Worm (Caenorhabditis elegans) whole organism, L4 larva: ENCODE measurements around the gene cest-9.2.

ENCODE experiments used
- F49E8.2 ChIP-seq: sonication (generic microtip); optimal IDR thresholded peaks from 2 replicates; lab custom pipeline; 2016; ENCODE audit warnings: missing compliant biosample characterization, mild to moderate bottlenecking, missing genetic modification characterization, borderline replicate concordance
- aha-1 ChIP-seq: fragments of 150-350 bp; peaks from one replicate; lab custom pipeline; 2014; ENCODE audit warnings: missing biosample characterization, missing genetic modification characterization
- ama-1 ChIP-seq: fragments of 150-350 bp; optimal IDR thresholded peaks from 2 replicates; lab custom pipeline; 2014; ENCODE audit warnings: inconsistent platforms, mixed read lengths
- ceh-20 ChIP-seq: fragments of 200-800 bp; sonication (Bioruptor generic); IDR thresholded peaks from 2 replicates; pipeline ENCODE4 v1.3.6; 2022; ENCODE audit warnings: missing genetic modification reagents, missing genetic modification characterization, missing compliant biosample characterization
- ceh-44 ChIP-seq: fragments of 200-800 bp; sonication (Bioruptor generic); IDR thresholded peaks from 2 replicates; pipeline ENCODE4 v1.3.6; 2022; ENCODE audit warnings: missing genetic modification reagents, missing genetic modification characterization, missing compliant biosample characterization
- ces-1 ChIP-seq: fragments of 150-350 bp; sonication (generic microtip); optimal IDR thresholded peaks from 4 replicates; lab custom pipeline; 2014; ENCODE audit warnings: missing biosample characterization, missing genetic modification reagents, missing genetic modification characterization
- dmd-6 ChIP-seq: fragments of 200-800 bp; sonication (Bioruptor generic); IDR thresholded peaks from 2 replicates; pipeline ENCODE4 v1.3.6; 2022; ENCODE audit warnings: missing genetic modification reagents, missing genetic modification characterization, missing compliant biosample characterization
- egl-43 ChIP-seq: fragments of 200-800 bp; sonication (Bioruptor generic); IDR thresholded peaks from 2 replicates; pipeline ENCODE4 v1.3.6; 2022; ENCODE audit warnings: missing genetic modification reagents, missing genetic modification characterization, missing compliant biosample characterization
- fkh-10 ChIP-seq: fragments of 150-350 bp; optimal IDR thresholded peaks from 2 replicates; lab custom pipeline; 2014; ENCODE audit warnings: missing biosample characterization, missing genetic modification reagents, missing genetic modification characterization
- hif-1 ChIP-seq, 2 experiments: sonication (generic microtip); optimal IDR thresholded peaks; 2 replicates each; lab custom pipeline; 2016 to 2017; ENCODE audit warnings: missing compliant biosample characterization in 2 of 2, missing genetic modification characterization in 2 of 2, missing genetic modification reagents in 2 of 2, missing genotype in 2 of 2, mild to moderate bottlenecking in 1 of 2
- hlh-11 ChIP-seq: fragments of 200-800 bp; sonication (Bioruptor generic); optimal IDR thresholded peaks from 2 replicates; lab custom pipeline; 2018; ENCODE audit warnings: mild to moderate bottlenecking, missing genetic modification characterization, missing compliant biosample characterization
- hlh-30 ChIP-seq: sonication (generic microtip); optimal IDR thresholded peaks from 2 replicates; lab custom pipeline; 2017; ENCODE audit warnings: antibody characterized with exemption, mild to moderate bottlenecking, missing genetic modification characterization, missing compliant biosample characterization; ENCODE audit not compliant: insufficient read depth
- lim-7 ChIP-seq: fragments of 200-800 bp; sonication (Bioruptor generic); IDR thresholded peaks from 2 replicates; pipeline ENCODE4 v1.3.6; 2022; ENCODE audit warnings: missing genetic modification characterization, missing compliant biosample characterization
- lsy-2 ChIP-seq, 2 experiments: fragments of 150-350 bp in 1 of 2; sonication (generic microtip) in 1 of 2; optimal IDR thresholded peaks; 2 replicates each; lab custom pipeline; 2014 to 2017; ENCODE audit warnings: missing biosample characterization in 2 of 2, missing genetic modification characterization in 2 of 2
- madf-9 ChIP-seq: fragments of 200-800 bp; sonication (Bioruptor generic); conservative IDR thresholded peaks from 2 replicates; pipeline ENCODE4 v1.3.6; 2022; ENCODE audit warnings: missing genetic modification reagents, missing genetic modification characterization, missing compliant biosample characterization
- mdl-1 ChIP-seq, 2 experiments: fragments of 150-350 bp in 1 of 2; sonication (generic microtip) in 1 of 2; optimal IDR thresholded peaks; 2 replicates each; lab custom pipeline; 2014 to 2017; ENCODE audit warnings: missing biosample characterization in 2 of 2, missing genetic modification characterization in 2 of 2
- mdt-29 ChIP-seq: fragments of 200-800 bp; sonication (Bioruptor generic); IDR thresholded peaks from 2 replicates; pipeline ENCODE4 v1.3.6; 2022; ENCODE audit warnings: missing genetic modification reagents, missing genetic modification characterization, missing compliant biosample characterization
- mep-1 ChIP-seq: fragments of 150-350 bp; sonication (generic microtip); optimal IDR thresholded peaks from 3 replicates; lab custom pipeline; 2014; ENCODE audit warnings: missing biosample characterization, missing genetic modification characterization
- mxl-2 ChIP-seq: fragments of 200-800 bp; sonication (Bioruptor generic); conservative IDR thresholded peaks from 2 replicates; pipeline ENCODE4 v1.3.6; 2022; ENCODE audit warnings: missing genetic modification reagents, missing genetic modification characterization, missing compliant biosample characterization
- nhr-102 ChIP-seq: sonication (generic microtip); optimal IDR thresholded peaks from 2 replicates; lab custom pipeline; 2016; ENCODE audit warnings: mild to moderate bottlenecking, missing genetic modification characterization, moderate library complexity, missing compliant biosample characterization
- nhr-11 ChIP-seq: fragments of 150-350 bp; optimal IDR thresholded peaks from 2 replicates; lab custom pipeline; 2014; ENCODE audit warnings: missing biosample characterization, missing genetic modification characterization
- nhr-48 ChIP-seq: sonication (generic microtip); optimal IDR thresholded peaks from 2 replicates; lab custom pipeline; 2016; ENCODE audit warnings: mild to moderate bottlenecking, missing genetic modification characterization, missing compliant biosample characterization
- nhr-6 ChIP-seq: fragments of 150-350 bp; optimal IDR thresholded peaks from 2 replicates; lab custom pipeline; 2014; ENCODE audit warnings: missing biosample characterization, missing genetic modification characterization
- saeg-2 ChIP-seq: fragments of 200-800 bp; sonication (Bioruptor generic); IDR thresholded peaks from 2 replicates; pipeline ENCODE4 v1.3.6; 2022; ENCODE audit warnings: missing genetic modification reagents, missing genetic modification characterization, missing compliant biosample characterization
- skn-1 ChIP-seq: fragments of 150-350 bp; optimal IDR thresholded peaks from 2 replicates; lab custom pipeline; 2014; ENCODE audit warnings: missing biosample characterization, missing genetic modification characterization
- tra-1 ChIP-seq: fragments of 200-800 bp; sonication (Bioruptor generic); IDR thresholded peaks from 2 replicates; pipeline ENCODE4 v1.3.6; 2022; ENCODE audit warnings: missing genetic modification reagents, missing genetic modification characterization, missing compliant biosample characterization
- unc-62 ChIP-seq, 3 experiments: fragments of 150-350 bp in 1 of 3; sonication (generic microtip); optimal IDR thresholded peaks in 2 of 3; peaks in 1 of 3; 1 replicate in 1 of 3; 2 replicates in 2 of 3; lab custom pipeline; 2014 to 2017; ENCODE audit warnings: missing biosample characterization in 3 of 3, missing genetic modification characterization in 3 of 3, missing genetic modification reagents in 3 of 3, missing genotype in 1 of 3
- zfp-3 ChIP-seq: fragments of 200-800 bp; sonication (Bioruptor generic); conservative IDR thresholded peaks from 2 replicates; pipeline ENCODE4 v1.3.6; 2022; ENCODE audit warnings: missing genetic modification reagents, missing genetic modification characterization, missing compliant biosample characterization
- ztf-11 ChIP-seq: fragments of 150-350 bp; optimal IDR thresholded peaks from 2 replicates; lab custom pipeline; 2014; ENCODE audit warnings: missing biosample characterization, missing genetic modification characterization

cest-9.2 gene

DNA sequence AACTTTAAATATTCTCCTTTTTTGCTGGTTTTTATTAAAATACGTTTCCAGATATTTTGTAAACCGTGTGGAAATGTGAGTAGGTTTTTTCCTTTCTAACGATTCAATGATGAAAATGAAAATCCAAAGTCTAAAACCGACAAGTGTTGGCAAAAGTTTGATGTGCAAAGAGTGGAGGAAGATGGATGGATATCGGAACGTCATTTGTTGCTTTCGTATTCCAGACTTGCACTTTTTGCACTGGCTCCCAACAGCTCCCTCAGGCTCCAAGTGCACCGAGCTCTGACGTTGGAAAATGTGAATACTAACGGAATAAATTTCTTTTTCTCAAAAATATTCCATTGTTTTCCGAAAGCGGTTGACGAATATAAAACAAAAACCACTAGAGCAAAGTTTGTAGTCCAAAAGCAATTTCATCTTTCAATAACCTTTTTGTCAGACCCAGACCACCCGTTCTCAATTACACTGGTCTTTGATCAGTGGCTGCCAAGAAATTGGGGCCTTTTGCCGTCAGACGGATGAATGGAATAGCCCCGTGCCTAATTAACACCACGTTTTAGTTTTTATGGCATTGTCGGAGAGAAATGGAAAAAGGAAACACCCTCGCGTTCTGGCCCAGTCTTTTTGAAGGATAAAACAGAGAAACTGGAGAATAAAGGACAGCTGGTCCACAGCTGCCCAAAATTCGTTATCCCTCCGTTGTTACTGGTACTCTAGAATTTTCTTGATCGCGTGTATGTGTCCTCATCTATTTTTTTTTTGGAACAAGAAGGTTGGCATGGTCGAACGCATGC, 39.0 kb upstream of the cest-9.2 start (continued):
- TF ChIP-seq ceh-44 (GFP tag; lab: Robert Waterston, UW) (no peak), madf-9 (GFP tag; lab: Robert Waterston, UW) (no peak), egl-43 (no peak), mdt-29 (GFP tag; lab: Robert Waterston, UW) (no peak), skn-1 (tag; lab: Kevin White, UChicago) (no peak), mep-1 (tag; lab: Kevin White, UChicago) (no peak), F49E8.2 (tag; lab: Kevin White, UChicago) (no peak), mdl-1 (tag; optimal IDR thresholded peaks at IDR 0.05; lab: Kevin White, UChicago) (peak in 1 of 2 experiments; percentile 31), saeg-2 (no peak), nhr-11 (tag; lab: Kevin White, UChicago) (no peak)
- TF ChIP-seq, all 104 proteins: peak for 9

DNA sequence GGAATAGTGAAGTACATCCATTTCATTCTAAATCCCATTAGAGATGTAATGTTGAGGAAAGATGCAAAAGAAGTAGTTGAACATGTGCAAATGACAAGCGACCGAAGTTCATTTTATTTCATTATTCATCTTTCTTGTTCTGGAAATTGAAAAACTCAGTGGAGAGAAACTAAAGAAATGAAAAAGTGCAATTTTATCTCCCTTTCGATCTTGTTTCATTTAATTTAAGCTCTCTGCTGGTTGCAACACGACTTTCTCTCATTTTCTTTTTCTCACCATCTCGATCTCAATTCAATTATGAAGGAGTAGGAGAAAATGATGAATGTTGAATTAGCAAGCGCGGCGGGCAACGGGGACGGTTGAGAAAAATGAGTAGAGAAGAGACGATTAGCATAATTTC, 37.5 kb upstream of the cest-9.2 start:
- TF ChIP-seq zfp-3 (GFP tag; lab: Robert Waterston, UW) (no peak), unc-62 (GFP tag; optimal IDR thresholded peaks at IDR 0.05 in 1 of 2; lab: Kevin White, UChicago) (no peak), unc-62 (tag; optimal IDR thresholded peaks at IDR 0.05; lab: Kevin White, UChicago) (no peak), fkh-10 (GFP tag; lab: Kevin White, UChicago) (peak; percentile 27), lsy-2 (tag; optimal IDR thresholded peaks at IDR 0.05; lab: Kevin White, UChicago) (peak in 1 of 2 experiments; percentile 13), ces-1 (GFP tag; lab: Kevin White, UChicago) (peak; percentile 73), mxl-2 (GFP tag; lab: Robert Waterston, UW) (no peak)

DNA sequence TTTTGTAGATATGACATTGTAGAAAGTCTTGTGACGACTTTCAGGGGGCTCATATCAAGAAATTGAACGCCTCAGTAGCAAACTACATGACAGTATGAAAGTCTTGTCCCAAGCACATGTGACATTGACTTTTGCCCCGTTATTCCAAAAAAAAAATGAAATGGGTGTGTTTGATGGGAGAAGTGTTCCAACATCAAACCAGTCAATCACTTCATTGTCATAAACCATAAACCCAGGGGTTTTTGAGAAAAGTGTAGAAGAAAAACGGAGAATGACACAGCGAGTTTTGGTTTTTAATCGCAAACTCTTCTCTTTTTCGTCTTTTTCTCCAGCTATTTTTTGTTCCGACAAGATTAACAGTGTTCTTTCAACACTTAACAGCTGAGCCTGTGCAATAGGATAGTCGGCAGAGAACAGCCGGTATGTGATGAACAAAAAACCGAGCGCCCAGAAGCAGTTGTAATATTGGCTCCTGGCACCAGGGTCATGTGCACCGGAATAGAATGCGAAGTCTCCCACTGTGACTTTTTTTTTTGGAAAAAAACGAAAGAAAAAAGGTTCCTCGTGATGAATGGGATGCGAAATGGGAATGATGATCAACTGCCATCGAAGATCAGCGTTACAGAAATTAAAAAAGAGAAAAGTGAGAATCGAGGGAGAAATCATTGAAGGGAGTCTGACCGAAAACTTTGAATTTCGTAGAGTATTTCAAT, 35.9 kb upstream of the cest-9.2 start:
- peak; percentile 33 for TF ChIP-seq dmd-6 (GFP tag; lab: Robert Waterston, UW)
- peak; percentile 75 for TF ChIP-seq nhr-48 (tag; lab: Kevin White, UChicago)
- 0 out of 2 replicates have a peak, but pooled peaks have one; percentile 5 for TF ChIP-seq tra-1 (GFP tag; lab: Robert Waterston, UW)
- peak in 1 of 2 experiments; percentile 1 for TF ChIP-seq unc-62 (GFP tag; optimal IDR thresholded peaks at IDR 0.05 in 1 of 2; lab: Kevin White, UChicago)
- no peak for TF ChIP-seq unc-62 (tag; optimal IDR thresholded peaks at IDR 0.05; lab: Kevin White, UChicago)
- TF ChIP-seq nhr-102 (tag; lab: Kevin White, UChicago) = no peak
- TF ChIP-seq madf-9 (GFP tag; lab: Robert Waterston, UW) = no peak
- peak; percentile 76 for TF ChIP-seq hlh-30
- peak; percentile 87 for TF ChIP-seq hlh-11
- peak; percentile 1 for TF ChIP-seq aha-1 (tag; lab: Kevin White, UChicago)
- TF ChIP-seq hif-1 (tag; optimal IDR thresholded peaks at IDR 0.05; lab: Kevin White, UChicago) = peak in 1 of 2 experiments; percentile 23
- TF ChIP-seq ceh-20 = peak; percentile 50; the same call in 1 of the 2 replicates
- peak in 1 of 2 experiments; percentile 9 for TF ChIP-seq lsy-2 (tag; optimal IDR thresholded peaks at IDR 0.05; lab: Kevin White, UChicago)
- TF ChIP-seq ama-1 (lab: Kevin White, UChicago) = no peak

ce11 chrX:12186592-12186991, 35.3 kb upstream of the cest-9.2 start:
- TF ChIP-seq dmd-6 (GFP tag; lab: Robert Waterston, UW) = no peak
- TF ChIP-seq aha-1 (tag; lab: Kevin White, UChicago) = peak; percentile 92
- no peak for TF ChIP-seq unc-62 (GFP tag; optimal IDR thresholded peaks at IDR 0.05 in 1 of 2; lab: Kevin White, UChicago)
- no peak for TF ChIP-seq unc-62 (tag; optimal IDR thresholded peaks at IDR 0.05; lab: Kevin White, UChicago)
- no peak for TF ChIP-seq lim-7
- no peak for TF ChIP-seq ztf-11 (tag; lab: Kevin White, UChicago)
- no peak for TF ChIP-seq nhr-6 (tag; lab: Kevin White, UChicago)
- TF ChIP-seq, all 104 proteins: peak for 1
